Worm (Caenorhabditis elegans) whole organism, L4 larva: ENCODE measurements around the gene F58H1.5.

ENCODE experiments used
- ceh-20 ChIP-seq: fragments of 200-800 bp; sonication (Bioruptor generic); IDR thresholded peaks from 2 replicates; pipeline ENCODE4 v1.3.6; 2022; ENCODE audit warnings: missing genetic modification reagents, missing genetic modification characterization, missing compliant biosample characterization
- ceh-28 ChIP-seq: fragments of 150-350 bp; optimal IDR thresholded peaks from 2 replicates; lab custom pipeline; 2014; ENCODE audit warnings: missing biosample characterization, missing genetic modification reagents, missing genetic modification characterization
- hlh-30 ChIP-seq: sonication (generic microtip); optimal IDR thresholded peaks from 2 replicates; lab custom pipeline; 2017; ENCODE audit warnings: antibody characterized with exemption, mild to moderate bottlenecking, missing genetic modification characterization, missing compliant biosample characterization; ENCODE audit not compliant: insufficient read depth
- nhr-28 ChIP-seq: fragments of 150-350 bp; optimal IDR thresholded peaks from 2 replicates; lab custom pipeline; 2014; ENCODE audit warnings: missing biosample characterization, missing genetic modification characterization
- nhr-42 ChIP-seq: fragments of 200-800 bp; sonication (Bioruptor generic); IDR thresholded peaks from 2 replicates; pipeline ENCODE4 v1.3.6; 2022; ENCODE audit warnings: missing genetic modification characterization, missing compliant biosample characterization
- unc-62 ChIP-seq, 3 experiments: fragments of 150-350 bp in 1 of 3; sonication (generic microtip); optimal IDR thresholded peaks in 2 of 3; peaks in 1 of 3; 1 replicate in 1 of 3; 2 replicates in 2 of 3; lab custom pipeline; 2014 to 2017; ENCODE audit warnings: missing biosample characterization in 3 of 3, missing genetic modification characterization in 3 of 3, missing genetic modification reagents in 3 of 3, missing genotype in 1 of 3
- zag-1 ChIP-seq: fragments of 150-350 bp; optimal IDR thresholded peaks from 2 replicates; lab custom pipeline; 2014; ENCODE audit warnings: missing biosample characterization, missing genetic modification characterization
- zfp-2 ChIP-seq: sonication (generic microtip); optimal IDR thresholded peaks from 2 replicates; lab custom pipeline; 2016; ENCODE audit warnings: mild to moderate bottlenecking, missing genetic modification characterization, missing compliant biosample characterization

F58H1.5 gene

ce11 chrV:12004501-12004940 is 46.3 kb downstream of the F58H1.5 start (continued):
- TF ChIP-seq nhr-42 (GFP tag; lab: Robert Waterston, UW) (no peak), ceh-20 (GFP tag; lab: Robert Waterston, UW) (no peak), unc-62 (GFP tag; optimal IDR thresholded peaks at IDR 0.05 in 1 of 2; lab: Kevin White, UChicago) (peak in 1 of 2 experiments; percentile 91), unc-62 (tag; optimal IDR thresholded peaks at IDR 0.05; lab: Kevin White, UChicago) (no peak), ceh-28 (tag; lab: Kevin White, UChicago) (no peak)

DNA sequence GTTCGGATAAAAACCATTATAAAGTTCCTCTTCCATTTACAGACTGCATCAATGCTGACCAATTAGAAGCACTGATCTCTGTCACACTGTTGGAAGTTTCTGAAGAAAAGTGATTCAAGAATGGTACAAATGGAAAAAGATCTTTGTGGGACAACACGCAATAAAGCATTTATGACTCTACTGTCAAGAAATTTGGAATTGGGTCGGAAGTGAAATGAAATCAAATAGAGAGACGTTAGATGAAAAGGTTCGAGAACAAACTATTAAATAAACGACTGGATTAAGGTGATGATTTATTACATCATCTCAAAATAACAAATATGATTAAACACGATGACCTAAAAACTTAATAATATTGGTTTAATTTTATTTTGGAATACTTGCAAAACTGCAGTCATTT is 48.3 kb downstream of the F58H1.5 start, which contains the start of gene F57F5.3:
Gene F57F5.3, minus strand, starts transcription at position 101 of the 400 bp plus-strand sequence.
- TF ChIP-seq zag-1 (tag; lab: Kevin White, UChicago) (no peak), zfp-2 (tag; lab: Kevin White, UChicago) (no peak)

DNA sequence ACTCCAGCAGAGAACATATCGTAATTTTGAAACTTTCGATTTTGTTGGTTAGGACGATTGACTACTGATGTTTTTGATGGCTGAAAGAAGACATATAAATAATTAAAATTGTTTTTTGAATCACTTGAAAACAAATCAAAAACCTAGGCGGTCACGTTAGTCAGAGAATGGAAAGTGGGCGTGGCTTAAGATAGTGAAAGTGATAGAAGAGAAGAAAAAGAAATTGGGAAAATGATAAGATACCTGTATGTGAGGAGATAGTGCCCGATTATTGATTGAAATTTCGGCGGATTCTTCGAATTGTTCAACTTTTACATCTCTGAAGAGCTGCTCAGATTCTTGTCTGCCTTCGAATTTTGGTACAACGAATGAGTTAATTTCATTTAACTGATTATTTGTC is 53.5 kb downstream of the F58H1.5 start:
- TF ChIP-seq unc-62 (GFP tag; optimal IDR thresholded peaks at IDR 0.05 in 1 of 2; lab: Kevin White, UChicago), result peak in 1 of 2 experiments; percentile 76
- TF ChIP-seq unc-62 (tag; optimal IDR thresholded peaks at IDR 0.05; lab: Kevin White, UChicago), result no peak
- no peak for TF ChIP-seq ceh-20 (GFP tag; lab: Robert Waterston, UW)
- peak; percentile 61 for TF ChIP-seq nhr-28 (tag; lab: Kevin White, UChicago)
- TF ChIP-seq hlh-30, result peak; percentile 5
